Fruit fly (Drosophila melanogaster) Kc167 (cell line): Measurements from ENCODE around the gene Rbp.

Experiments
- Myc ChIP-seq: fragments of >200 bp; optimal IDR thresholded peaks from 2 replicates; lab custom pipeline; 2017; ENCODE audit warnings: missing external identifiers
- Sin3A ChIP-seq: fragments of >200 bp; optimal IDR thresholded peaks from 2 replicates; lab custom pipeline; 2018; ENCODE audit warnings: missing external identifiers
- h ChIP-seq: fragments of >200 bp; optimal IDR thresholded peaks from 3 replicates; lab custom pipeline; 2018; ENCODE audit warnings: missing external identifiers
- insv ChIP-seq: fragments of >200 bp; optimal IDR thresholded peaks from 3 replicates; lab custom pipeline; 2018; ENCODE audit warnings: missing external identifiers
- psq ChIP-seq: fragments of >200 bp; optimal IDR thresholded peaks from 2 replicates; lab custom pipeline; 2017; ENCODE audit warnings: missing external identifiers
- ttk ChIP-seq: sonication (Bioruptor generic); optimal IDR thresholded peaks from 2 replicates; lab custom pipeline; 2017; ENCODE audit warnings: missing external identifiers

Gene Rbp

dm6 chr3R:15379071-15379470, 4.6 kb downstream of the Rbp start:
- TF ChIP-seq Myc (lab: Kevin White, UChicago) (no peak), ttk (no peak), psq (lab: Kevin White, UChicago) (no peak), h (lab: Kevin White, UChicago) (no peak), Sin3A (lab: Kevin White, UChicago) (no peak), insv (lab: Kevin White, UChicago) (no peak)

dm6 chr3R:15382851-15383250, 8.4 kb downstream of the Rbp start, which contains the start of gene h-cup:
h-cup (minus strand) TSS chr3R:15382951.
- no peak for TF ChIP-seq h (lab: Kevin White, UChicago)
- TF ChIP-seq Myc (lab: Kevin White, UChicago): no peak
- TF ChIP-seq insv (lab: Kevin White, UChicago): no peak
- TF ChIP-seq ttk: no peak

dm6 chr3R:15393206-15393805, 18.9 kb downstream of the Rbp start:
- TF ChIP-seq insv (lab: Kevin White, UChicago) (no peak), ttk (no peak), psq (lab: Kevin White, UChicago) (no peak), Sin3A (lab: Kevin White, UChicago) (no peak), Myc (lab: Kevin White, UChicago) (no peak), h (lab: Kevin White, UChicago) (no peak)

- TF ChIP-seq ttk: no peak
- TF ChIP-seq insv (lab: Kevin White, UChicago): no peak
- no peak for TF ChIP-seq h (lab: Kevin White, UChicago)
- TF ChIP-seq Myc (lab: Kevin White, UChicago): no peak
- no peak for TF ChIP-seq psq (lab: Kevin White, UChicago)
- TF ChIP-seq Sin3A (lab: Kevin White, UChicago): no peak
Measured at dm6 chr3R:15402654-15403053, 28.2 kb downstream of the Rbp start.

dm6 chr3R:15406393-15406792, 32.0 kb downstream of the Rbp start:
- TF ChIP-seq psq (lab: Kevin White, UChicago) (no peak), insv (lab: Kevin White, UChicago) (no peak), Sin3A (lab: Kevin White, UChicago) (no peak), ttk (no peak), h (lab: Kevin White, UChicago) (no peak), Myc (lab: Kevin White, UChicago) (no peak)

- no peak for TF ChIP-seq h (lab: Kevin White, UChicago)
Measured at dm6 chr3R:15407020-15407501, 32.6 kb downstream of the Rbp start, which contains the start of gene CG6125. CG6125 (minus strand) TSS chr3R:15407070.

dm6 chr3R:15408131-15408731, 33.8 kb downstream of the Rbp start, which contains the start of gene Atx2:
Atx2 (plus strand) TSS chr3R:15408423.
- TF ChIP-seq ttk: no peak
- no peak for TF ChIP-seq Sin3A (lab: Kevin White, UChicago)
- no peak for TF ChIP-seq insv (lab: Kevin White, UChicago)
- TF ChIP-seq Myc (lab: Kevin White, UChicago): no peak
- peak; percentile 90 for TF ChIP-seq psq (lab: Kevin White, UChicago)
- no peak for TF ChIP-seq h (lab: Kevin White, UChicago)

dm6 chr3R:15409110-15409771, 34.8 kb downstream of the Rbp start:
- TF ChIP-seq psq (lab: Kevin White, UChicago) (no peak), insv (lab: Kevin White, UChicago) (no peak), Sin3A (lab: Kevin White, UChicago) (no peak), h (lab: Kevin White, UChicago) (no peak), ttk (no peak), Myc (lab: Kevin White, UChicago) (no peak)

dm6 chr3R:15409772-15410688, 35.6 kb downstream of the Rbp start:
- no peak for TF ChIP-seq h (lab: Kevin White, UChicago)
- TF ChIP-seq Myc (lab: Kevin White, UChicago): no peak
- TF ChIP-seq insv (lab: Kevin White, UChicago): no peak
- no peak for TF ChIP-seq psq (lab: Kevin White, UChicago)
- no peak for TF ChIP-seq ttk
- no peak for TF ChIP-seq Sin3A (lab: Kevin White, UChicago)

- TF ChIP-seq psq (lab: Kevin White, UChicago) (no peak), ttk (no peak), Myc (lab: Kevin White, UChicago) (no peak), insv (lab: Kevin White, UChicago) (no peak), h (lab: Kevin White, UChicago) (no peak), Sin3A (lab: Kevin White, UChicago) (no peak)
Measured at dm6 chr3R:15410689-15411587, 36.5 kb downstream of the Rbp start.
